Worm (Caenorhabditis elegans) whole organism, L4/young adult: ENCODE results near the gene F32D1.11.

Source experiments
- W03F9.2 ChIP-seq: fragments of 150-350 bp; optimal IDR thresholded peaks from 2 replicates; lab custom pipeline; 2014; ENCODE audit warnings: missing biosample characterization, missing genetic modification characterization
- dao-5 ChIP-seq: sonication (generic microtip); optimal IDR thresholded peaks from 2 replicates; lab custom pipeline; 2016; ENCODE audit warnings: missing genotype, missing genetic modification characterization, moderate library complexity, missing compliant biosample characterization
- him-1 ChIP-seq: sonication (generic microtip); optimal IDR thresholded peaks from 2 replicates; lab custom pipeline; 2016; ENCODE audit warnings: missing genotype, missing genetic modification reagents, missing genetic modification characterization, missing compliant biosample characterization

F32D1.11 gene

ce11 chrV:4382298-4382697 is 16.0 kb upstream of the F32D1.11 start, which contains the start of gene F13A2.1:
TSS of gene F13A2.1 (minus strand) at chrV:4382398.
- TF ChIP-seq him-1 (tag; lab: Kevin White, UChicago) (no peak), W03F9.2 (tag; lab: Kevin White, UChicago) (no peak), dao-5 (tag; lab: Kevin White, UChicago) (no peak)

ce11 chrV:4377622-4378021 is 11.3 kb upstream of the F32D1.11 start, which contains the start of gene F32D1.8:
TSS of gene F32D1.8 (minus strand) at chrV:4377722.
- TF ChIP-seq him-1 (tag; lab: Kevin White, UChicago): no peak

- no peak for TF ChIP-seq him-1 (tag; lab: Kevin White, UChicago)
- peak; percentile 11 for TF ChIP-seq W03F9.2 (tag; lab: Kevin White, UChicago)
These were observed 9.6 kb upstream of the F32D1.11 start, which contains the start of gene F32D1.7 for ce11 chrV:4375807-4376564. TSS of gene F32D1.7 (minus strand) at chrV:4376173.

DNA sequence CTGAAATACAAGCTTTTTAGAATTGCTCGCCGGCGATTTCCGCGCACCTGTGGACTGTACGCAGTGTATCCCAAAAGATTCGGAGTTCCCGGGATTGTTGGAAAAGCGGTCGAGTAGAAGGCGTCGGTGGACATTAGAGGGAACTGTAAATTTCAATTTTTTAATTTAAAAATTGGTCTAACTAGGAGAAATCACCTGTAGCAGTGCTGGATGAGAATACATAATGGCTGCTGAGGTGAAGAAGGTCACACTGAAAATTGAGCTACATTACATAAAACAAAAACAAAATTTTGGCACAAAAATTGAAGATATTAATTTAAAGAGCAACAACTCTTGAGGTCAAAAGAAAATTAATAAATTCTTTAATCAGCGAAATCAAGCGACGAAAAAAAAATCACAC is 8.3 kb upstream of the F32D1.11 start, which contains the start of gene neg-1:
Gene neg-1 (minus strand): TSS at position 250 of the 400 bp plus-strand sequence.
- no peak for TF ChIP-seq him-1 (tag; lab: Kevin White, UChicago)
- TF ChIP-seq dao-5 (tag; lab: Kevin White, UChicago): no peak
- TF ChIP-seq W03F9.2 (tag; lab: Kevin White, UChicago): no peak

DNA sequence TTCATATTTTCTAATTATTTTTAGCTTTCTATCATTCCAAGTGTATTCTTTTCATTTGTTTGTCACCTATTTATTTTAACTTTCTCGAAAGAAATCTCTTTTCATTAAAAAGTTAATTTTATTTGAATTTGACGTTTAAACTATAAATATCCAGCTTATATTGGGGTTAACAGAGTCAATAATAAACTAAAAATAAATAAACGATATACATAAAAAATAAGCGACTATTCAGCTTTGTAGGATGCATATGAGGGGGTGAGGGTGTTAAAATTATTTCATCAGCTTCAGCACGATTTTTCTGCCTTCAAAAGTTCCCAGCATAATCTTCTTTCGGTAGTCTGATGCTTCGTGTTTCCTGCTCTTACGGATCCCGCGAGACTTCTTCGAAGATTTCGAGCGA is 7.3 kb upstream of the F32D1.11 start:
- TF ChIP-seq him-1 (tag; lab: Kevin White, UChicago) (no peak), dao-5 (tag; lab: Kevin White, UChicago) (no peak), W03F9.2 (tag; lab: Kevin White, UChicago) (no peak)

- TF ChIP-seq him-1 (tag; lab: Kevin White, UChicago) (no peak), dao-5 (tag; lab: Kevin White, UChicago) (no peak), W03F9.2 (tag; lab: Kevin White, UChicago) (no peak)
These were observed 6.6 kb upstream of the F32D1.11 start for ce11 chrV:4372986-4373385.

ce11 chrV:4371309-4371933 is 5.1 kb upstream of the F32D1.11 start, which contains the start of the genes gmpr-1 and fipp-1:
TSS of gene gmpr-1 (minus strand) at chrV:4371383.
TSS of gene fipp-1 (plus strand) at chrV:4371807.
- TF ChIP-seq dao-5 (tag; lab: Kevin White, UChicago): no peak
- TF ChIP-seq W03F9.2 (tag; lab: Kevin White, UChicago): peak; percentile 6

DNA sequence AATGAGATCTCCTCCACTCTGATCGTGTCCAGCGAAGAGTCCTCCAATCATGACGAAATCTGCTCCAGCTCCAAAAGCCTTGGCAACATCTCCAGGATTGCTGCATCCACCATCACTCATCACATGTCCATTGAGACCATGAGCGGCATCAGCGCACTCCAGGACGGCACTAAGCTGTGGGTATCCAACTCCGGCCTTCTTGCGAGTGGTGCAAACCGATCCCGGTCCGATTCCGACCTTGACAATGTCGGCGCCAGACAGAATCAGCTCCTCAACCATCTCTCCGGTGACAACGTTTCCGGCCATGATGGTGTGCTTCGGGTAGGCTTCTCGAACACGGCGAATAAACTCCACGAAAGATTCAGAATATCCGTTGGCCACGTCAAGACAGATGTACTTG is 4.2 kb upstream of the F32D1.11 start:
- no peak for TF ChIP-seq dao-5 (tag; lab: Kevin White, UChicago)
- no peak for TF ChIP-seq W03F9.2 (tag; lab: Kevin White, UChicago)
- TF ChIP-seq him-1 (tag; lab: Kevin White, UChicago): no peak

DNA sequence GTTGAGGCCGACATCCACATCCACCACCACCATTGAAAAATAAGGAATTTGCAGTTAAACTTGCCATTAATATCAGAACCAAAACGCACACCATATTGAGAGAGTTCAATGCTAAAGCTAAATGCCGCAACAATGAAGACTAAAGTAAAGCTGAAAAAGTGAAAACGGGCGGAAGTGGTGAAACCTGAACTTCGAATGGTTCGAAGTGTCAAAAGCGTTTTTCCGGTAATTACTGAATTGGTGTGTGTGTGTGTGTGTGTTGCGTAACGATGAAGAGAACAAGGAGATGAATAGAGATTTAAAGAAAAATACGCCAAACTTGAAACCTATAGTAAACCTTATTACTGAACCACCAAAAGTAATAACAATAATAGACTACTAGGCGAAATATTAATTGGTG is 1.8 kb downstream of the F32D1.11 start, which contains the start of gene grl-13:
Gene grl-13 (minus strand): TSS at position 101 of the 400 bp plus-strand sequence.
- TF ChIP-seq dao-5 (tag; lab: Kevin White, UChicago): no peak
- no peak for TF ChIP-seq W03F9.2 (tag; lab: Kevin White, UChicago)
- TF ChIP-seq him-1 (tag; lab: Kevin White, UChicago): no peak

- TF ChIP-seq dao-5 (tag; lab: Kevin White, UChicago) (no peak), him-1 (tag; lab: Kevin White, UChicago) (no peak), W03F9.2 (tag; lab: Kevin White, UChicago) (no peak)
These were observed 4.8 kb downstream of the F32D1.11 start, which contains the start of gene F32D1.3 for ce11 chrV:4361505-4361904. TSS of gene F32D1.3 (minus strand) at chrV:4361569.

DNA sequence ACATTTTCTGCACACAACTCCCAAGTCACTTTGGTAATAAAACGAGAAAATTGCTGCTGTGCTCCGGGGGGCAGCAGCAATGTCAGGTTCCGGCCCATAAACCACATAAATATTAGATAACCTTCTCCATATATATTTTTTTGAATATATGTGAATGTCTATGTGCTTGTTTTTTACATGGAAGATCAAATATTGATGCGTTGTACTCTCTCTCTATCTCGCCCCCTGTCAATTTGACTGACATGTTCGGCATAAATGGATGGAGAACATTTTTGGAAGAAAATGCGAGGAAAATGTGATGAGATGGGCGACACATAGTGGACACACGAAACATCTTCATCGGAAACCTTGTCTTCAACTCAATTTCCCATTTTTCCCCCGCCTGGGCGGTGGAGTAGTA is 6.3 kb downstream of the F32D1.11 start:
- TF ChIP-seq him-1 (tag; lab: Kevin White, UChicago) (no peak), W03F9.2 (tag; lab: Kevin White, UChicago) (no peak), dao-5 (tag; lab: Kevin White, UChicago) (no peak)

- TF ChIP-seq dao-5 (tag; lab: Kevin White, UChicago) (no peak), him-1 (tag; lab: Kevin White, UChicago) (no peak), W03F9.2 (tag; lab: Kevin White, UChicago) (no peak)
These were observed 7.2 kb downstream of the F32D1.11 start for ce11 chrV:4359127-4359526.

- TF ChIP-seq dao-5 (tag; lab: Kevin White, UChicago) (no peak), W03F9.2 (tag; lab: Kevin White, UChicago) (no peak), him-1 (tag; lab: Kevin White, UChicago) (no peak)
These were observed 9.0 kb downstream of the F32D1.11 start for ce11 chrV:4357369-4357768.
